Worm (Caenorhabditis elegans) whole organism, L4 larva: ENCODE measurements around the gene C05D12.3.
A peak's percentile ranks its signal among the peaks of the same experiment; 100 is the strongest.

Source experiments
- D1046.2 ChIP-seq: fragments of 200-800 bp; sonication (Bioruptor generic); IDR thresholded peaks from 2 replicates; pipeline ENCODE4 v1.3.6; 2022; ENCODE audit warnings: missing genetic modification characterization, missing compliant biosample characterization
- F10B5.3 ChIP-seq: sonication (generic microtip); optimal IDR thresholded peaks from 2 replicates; lab custom pipeline; 2016; ENCODE audit warnings: mild to moderate bottlenecking, missing genetic modification characterization, missing compliant biosample characterization
- F26F4.8 ChIP-seq: fragments of 200-800 bp; sonication (Bioruptor generic); conservative IDR thresholded peaks from 2 replicates; pipeline ENCODE4 v1.3.6; 2022; ENCODE audit warnings: missing genetic modification characterization, missing compliant biosample characterization
- F49E8.2 ChIP-seq: sonication (generic microtip); optimal IDR thresholded peaks from 2 replicates; lab custom pipeline; 2016; ENCODE audit warnings: missing compliant biosample characterization, mild to moderate bottlenecking, missing genetic modification characterization, borderline replicate concordance
- R02D3.7 ChIP-seq: fragments of 150-350 bp; sonication (generic microtip); optimal IDR thresholded peaks from 3 replicates; lab custom pipeline; 2014; ENCODE audit warnings: missing biosample characterization, missing genetic modification characterization
- T26A8.4 ChIP-seq: fragments of 200-800 bp; sonication (Bioruptor generic); IDR thresholded peaks from 2 replicates; pipeline ENCODE4 v1.3.6; 2022; ENCODE audit warnings: missing genetic modification characterization, missing compliant biosample characterization
- ceh-62 ChIP-seq: sonication (generic microtip); optimal IDR thresholded peaks from 2 replicates; lab custom pipeline; 2017; ENCODE audit warnings: missing biosample characterization, missing genetic modification characterization
- daf-12 ChIP-seq: fragments of 150-350 bp; optimal IDR thresholded peaks from 2 replicates; lab custom pipeline; 2014; ENCODE audit warnings: missing biosample characterization, missing genetic modification reagents, missing genetic modification characterization
- duxl-1 ChIP-seq: sonication (generic microtip); optimal IDR thresholded peaks from 2 replicates; lab custom pipeline; 2016; ENCODE audit warnings: mild to moderate bottlenecking, missing genetic modification characterization, moderate library complexity, missing compliant biosample characterization; ENCODE audit not compliant: poor library complexity
- egl-43 ChIP-seq: fragments of 200-800 bp; sonication (Bioruptor generic); IDR thresholded peaks from 2 replicates; pipeline ENCODE4 v1.3.6; 2022; ENCODE audit warnings: missing genetic modification reagents, missing genetic modification characterization, missing compliant biosample characterization
- hif-1 ChIP-seq, 2 experiments: sonication (generic microtip); optimal IDR thresholded peaks; 2 replicates each; lab custom pipeline; 2016 to 2017; ENCODE audit warnings: missing compliant biosample characterization in 2 of 2, missing genetic modification characterization in 2 of 2, missing genetic modification reagents in 2 of 2, missing genotype in 2 of 2, mild to moderate bottlenecking in 1 of 2
- hlh-11 ChIP-seq: fragments of 200-800 bp; sonication (Bioruptor generic); optimal IDR thresholded peaks from 2 replicates; lab custom pipeline; 2018; ENCODE audit warnings: mild to moderate bottlenecking, missing genetic modification characterization, missing compliant biosample characterization
- lin-1 ChIP-seq: fragments of 200-800 bp; sonication (Bioruptor generic); IDR thresholded peaks from 2 replicates; pipeline ENCODE4 v1.3.6; 2022; ENCODE audit warnings: missing genetic modification reagents, missing genetic modification characterization, missing compliant biosample characterization
- madf-9 ChIP-seq: fragments of 200-800 bp; sonication (Bioruptor generic); conservative IDR thresholded peaks from 2 replicates; pipeline ENCODE4 v1.3.6; 2022; ENCODE audit warnings: missing genetic modification reagents, missing genetic modification characterization, missing compliant biosample characterization
- mep-1 ChIP-seq: fragments of 150-350 bp; sonication (generic microtip); optimal IDR thresholded peaks from 3 replicates; lab custom pipeline; 2014; ENCODE audit warnings: missing biosample characterization, missing genetic modification characterization
- mes-2 ChIP-seq: sonication (generic microtip); optimal IDR thresholded peaks from 2 replicates; lab custom pipeline; 2016; ENCODE audit warnings: missing genotype, mild to moderate bottlenecking, missing genetic modification characterization, missing compliant biosample characterization; ENCODE audit not compliant: poor library complexity, severe bottlenecking
- nhr-11 ChIP-seq: fragments of 150-350 bp; optimal IDR thresholded peaks from 2 replicates; lab custom pipeline; 2014; ENCODE audit warnings: missing biosample characterization, missing genetic modification characterization
- nhr-41 ChIP-seq: fragments of 200-800 bp; sonication (Bioruptor generic); IDR thresholded peaks from 2 replicates; pipeline ENCODE4 v1.3.6; 2022; ENCODE audit warnings: missing genetic modification reagents, missing genetic modification characterization, missing compliant biosample characterization
- saeg-2 ChIP-seq: fragments of 200-800 bp; sonication (Bioruptor generic); IDR thresholded peaks from 2 replicates; pipeline ENCODE4 v1.3.6; 2022; ENCODE audit warnings: missing genetic modification reagents, missing genetic modification characterization, missing compliant biosample characterization
- sdz-12 ChIP-seq: fragments of 200-800 bp; sonication (Bioruptor generic); optimal IDR thresholded peaks from 2 replicates; lab custom pipeline; 2018; ENCODE audit warnings: mild to moderate bottlenecking, missing genetic modification characterization, missing compliant biosample characterization
- spr-3 ChIP-seq: fragments of 200-800 bp; sonication (Bioruptor generic); optimal IDR thresholded peaks from 2 replicates; lab custom pipeline; 2018; ENCODE audit warnings: mild to moderate bottlenecking, missing genetic modification characterization, missing compliant biosample characterization
- tra-1 ChIP-seq: fragments of 200-800 bp; sonication (Bioruptor generic); IDR thresholded peaks from 2 replicates; pipeline ENCODE4 v1.3.6; 2022; ENCODE audit warnings: missing genetic modification reagents, missing genetic modification characterization, missing compliant biosample characterization
- unc-130 ChIP-seq: sonication (generic microtip); optimal IDR thresholded peaks from 2 replicates; lab custom pipeline; 2016; ENCODE audit warnings: missing genetic modification reagents, missing genetic modification characterization, missing compliant biosample characterization
- unc-62 ChIP-seq, 3 experiments: fragments of 150-350 bp in 1 of 3; sonication (generic microtip); optimal IDR thresholded peaks in 2 of 3; peaks in 1 of 3; 1 replicate in 1 of 3; 2 replicates in 2 of 3; lab custom pipeline; 2014 to 2017; ENCODE audit warnings: missing biosample characterization in 3 of 3, missing genetic modification characterization in 3 of 3, missing genetic modification reagents in 3 of 3, missing genotype in 1 of 3
- zfp-2 ChIP-seq: sonication (generic microtip); optimal IDR thresholded peaks from 2 replicates; lab custom pipeline; 2016; ENCODE audit warnings: mild to moderate bottlenecking, missing genetic modification characterization, missing compliant biosample characterization
- zip-11 ChIP-seq: fragments of 200-800 bp; sonication (Bioruptor generic); IDR thresholded peaks from 2 replicates; pipeline ENCODE4 v1.3.6; 2022; ENCODE audit warnings: missing genetic modification characterization, missing compliant biosample characterization
- zip-2 ChIP-seq: fragments of 150-350 bp; optimal IDR thresholded peaks from 2 replicates; lab custom pipeline; 2014; ENCODE audit warnings: missing biosample characterization, missing genetic modification characterization

Gene C05D12.3

DNA sequence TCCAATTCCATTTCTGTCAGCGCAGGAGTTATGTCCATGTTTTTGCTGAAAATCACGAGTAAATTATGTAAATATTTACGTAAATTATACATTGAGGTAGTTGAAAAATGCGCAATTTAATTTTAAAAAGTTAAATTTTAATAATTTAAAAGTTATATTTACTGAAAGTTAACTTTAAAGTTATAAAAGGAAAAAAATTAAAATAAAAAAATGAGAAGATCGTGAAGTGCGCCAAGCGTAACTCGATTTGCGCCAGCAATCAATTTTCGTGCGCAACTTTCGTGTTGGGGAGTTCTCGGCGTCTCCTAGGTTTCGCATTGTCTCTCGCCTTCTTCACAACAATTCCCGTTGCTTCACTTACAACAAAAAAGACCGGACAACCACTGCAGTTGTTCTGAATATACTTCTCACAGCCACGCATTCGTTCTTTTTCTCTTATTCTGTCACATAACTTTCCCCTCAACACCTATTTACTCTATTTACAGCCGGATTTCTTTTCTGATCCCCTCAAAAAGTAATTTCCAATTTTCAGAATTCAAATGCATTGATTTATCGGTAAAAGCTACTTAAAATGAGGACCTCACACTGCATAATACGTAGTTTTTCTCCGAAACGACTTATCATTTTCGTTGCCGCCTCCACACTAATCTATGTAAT is 48.6 kb downstream of the C05D12.3 start, which contains the start of the genes metl-1 and W02B12.11 (continued):
- TF ChIP-seq ceh-62 (no peak), egl-43 (GFP tag; lab: Robert Waterston, UW) (peak; percentile 68), F26F4.8 (no peak), tra-1 (0 out of 2 replicates have a peak, but pooled peaks have one; percentile 45), R02D3.7 (tag; lab: Kevin White, UChicago) (no peak), F49E8.2 (tag; lab: Kevin White, UChicago) (peak; percentile 40), lin-1 (peak; percentile 66), F10B5.3 (tag; lab: Kevin White, UChicago) (peak; percentile 53), saeg-2 (0 out of 2 replicates have a peak, but pooled peaks have one; percentile 66), hlh-11 (tag; lab: Kevin White, UChicago) (peak; percentile 83), hif-1 (tag; optimal IDR thresholded peaks at IDR 0.05; lab: Kevin White, UChicago) (peak in 1 of 2 experiments; percentile 68), zfp-2 (tag; lab: Kevin White, UChicago) (no peak), daf-12 (no peak), spr-3 (peak; percentile 71), unc-130 (peak; percentile 53), sdz-12 (no peak), nhr-41 (GFP tag; lab: Robert Waterston, UW) (peak; percentile 28; the same call in 1 of the 2 replicates), zip-11 (no peak), madf-9 (GFP tag; lab: Robert Waterston, UW) (peak; percentile 62), mes-2 (tag; lab: Kevin White, UChicago) (peak; percentile 93), unc-62 (GFP tag; optimal IDR thresholded peaks at IDR 0.05 in 1 of 2; lab: Kevin White, UChicago) (peak in 1 of 2 experiments; percentile 88), unc-62 (tag; optimal IDR thresholded peaks at IDR 0.05; lab: Kevin White, UChicago) (no peak), nhr-11 (peak; percentile 7), D1046.2 (GFP tag; lab: Robert Waterston, UW) (no peak), mep-1 (tag; lab: Kevin White, UChicago) (peak; percentile 89)

DNA sequence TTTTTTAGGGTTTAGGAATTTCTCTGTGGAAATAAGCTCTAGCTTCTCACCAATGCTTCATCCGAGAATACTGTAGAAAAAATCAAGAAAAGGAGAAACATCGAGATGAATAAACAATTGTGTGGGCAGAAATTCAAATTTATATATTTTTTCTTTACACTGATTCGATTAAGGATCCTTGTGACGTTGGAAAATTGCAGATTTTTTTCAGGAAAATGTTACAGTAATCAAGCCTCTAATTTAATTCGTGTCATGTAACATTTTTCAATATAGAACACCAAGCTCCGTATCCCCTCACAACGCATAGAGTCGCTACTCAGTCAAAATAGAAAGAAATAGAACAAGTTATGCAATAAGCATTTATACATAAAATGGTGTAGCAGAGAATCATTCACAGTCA is 51.3 kb downstream of the C05D12.3 start, which contains the start of gene W02B12.16:
TSS of gene W02B12.16 (minus strand) at position 101 of the 400 bp plus-strand sequence.
- no peak for TF ChIP-seq zip-2 (tag; lab: Kevin White, UChicago)

DNA sequence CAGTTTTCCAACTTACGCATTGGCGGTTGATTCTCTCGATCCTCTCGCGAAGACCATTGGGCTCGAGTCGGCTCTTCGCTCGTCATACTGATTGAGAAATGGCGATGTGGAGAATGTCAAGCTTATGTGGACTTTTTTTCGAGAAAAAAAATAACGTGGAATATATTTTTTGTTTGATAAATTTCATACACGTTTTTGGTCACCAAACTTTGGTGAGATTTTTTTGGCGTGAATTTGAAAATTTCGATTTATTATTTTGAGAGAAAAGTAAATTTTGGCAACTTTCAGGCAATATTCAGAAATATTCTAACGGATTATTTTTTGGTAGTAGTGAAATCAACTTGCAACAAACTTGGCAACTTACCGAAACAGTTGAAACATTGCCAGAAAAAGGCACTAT is 54.0 kb downstream of the C05D12.3 start, which contains the start of gene W02B12.12:
TSS of gene W02B12.12 (minus strand) at position 101 of the 400 bp plus-strand sequence.
- peak in 1 of 2 experiments; percentile 73 for TF ChIP-seq unc-62 (GFP tag; optimal IDR thresholded peaks at IDR 0.05 in 1 of 2; lab: Kevin White, UChicago)
- TF ChIP-seq unc-62 (tag; optimal IDR thresholded peaks at IDR 0.05; lab: Kevin White, UChicago): no peak
- no peak for TF ChIP-seq duxl-1
- no peak for TF ChIP-seq T26A8.4 (GFP tag; lab: Robert Waterston, UW)
- TF ChIP-seq, all 104 proteins: peak for 1
